Worm (Caenorhabditis elegans): ENCODE data around the gene somi-1.

somi-1 gene

ce11 chrV:13345867-13346328 lies 45.3 kb downstream of the somi-1 start, which contains the start of gene twk-43:
Gene twk-43, plus strand, starts transcription at chrV:13346278.
- TF ChIP-seq tbx-2 (tag; optimal IDR thresholded peaks at IDR 0.05) (peak; percentile 10), lin-39 (tag; optimal IDR thresholded peaks at IDR 0.05) (peak; percentile 56), vab-15 (tag; optimal IDR thresholded peaks at IDR 0.05) (peak; percentile 4), lsy-2 (tag; optimal IDR thresholded peaks at IDR 0.05) (peak in 1 of 2 experiments; percentile 2), nhr-47 (tag; optimal IDR thresholded peaks at IDR 0.05) (no peak), rnt-1 (tag; optimal IDR thresholded peaks at IDR 0.05) (peak; percentile 85), lin-14 (GFP tag; optimal IDR thresholded peaks at IDR 0.05) (peak; percentile 88), fos-1 (tag; optimal IDR thresholded peaks at IDR 0.05) (no peak), nhr-20 (tag; optimal IDR thresholded peaks at IDR 0.05) (peak; percentile 25), dsc-1 (tag; optimal IDR thresholded peaks at IDR 0.05) (peak; percentile 71), nhr-77 (tag; optimal IDR thresholded peaks at IDR 0.05) (no peak), elt-3 (tag; optimal IDR thresholded peaks at IDR 0.05) (no peak), ztf-11 (tag; optimal IDR thresholded peaks at IDR 0.05) (no peak), nhr-71 (tag; optimal IDR thresholded peaks at IDR 0.05) (peak; percentile 79), hlh-17 (GFP tag; optimal IDR thresholded peaks at IDR 0.05; ENCODE audit: borderline replicate concordance) (no peak)

DNA sequence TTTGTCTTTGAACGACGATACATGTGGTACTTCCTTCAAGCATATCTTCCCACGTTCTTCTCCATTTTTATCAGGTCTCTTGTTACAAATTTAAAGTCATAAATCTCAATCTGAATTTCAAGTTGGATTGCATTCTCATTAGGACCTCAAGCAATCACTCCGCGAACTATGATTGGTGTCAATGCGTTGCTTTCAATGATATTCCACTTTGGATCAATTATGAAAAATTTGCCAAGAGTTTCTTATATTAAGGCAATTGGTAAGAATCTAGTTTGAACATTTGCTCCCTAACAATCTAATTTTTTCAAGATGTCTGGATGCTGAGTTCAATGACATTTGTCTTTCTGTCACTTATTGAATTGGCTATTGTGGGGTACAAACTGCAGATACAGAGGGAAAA lies 49.0 kb downstream of the somi-1 start:
- TF ChIP-seq unc-130 (tag; optimal IDR thresholded peaks at IDR 0.05) (no peak), dsc-1 (tag; optimal IDR thresholded peaks at IDR 0.05) (peak; percentile 76), mab-9 (GFP tag; IDR thresholded peaks at IDR 0.05) (no peak), ceh-88 (GFP tag; IDR thresholded peaks at IDR 0.05) (no peak), fkh-8 (tag; optimal IDR thresholded peaks at IDR 0.05) (no peak), elt-3 (tag; optimal IDR thresholded peaks at IDR 0.05) (no peak)

ce11 chrV:13339633-13340290 lies 51.4 kb downstream of the somi-1 start, which contains the start of the genes str-4 and lgc-48:
Gene str-4, minus strand, starts transcription at chrV:13339733.
Gene lgc-48, plus strand, starts transcription at chrV:13340240.
- no peak for TF ChIP-seq C34B4.2 (tag; optimal IDR thresholded peaks at IDR 0.05)
- no peak for TF ChIP-seq lin-15B (tag; optimal IDR thresholded peaks at IDR 0.05)
- no peak for TF ChIP-seq C16A3.4 (tag; optimal IDR thresholded peaks at IDR 0.05)
- no peak for TF ChIP-seq sox-4 (tag; optimal IDR thresholded peaks at IDR 0.05)
- TF ChIP-seq nhr-76 (tag; optimal IDR thresholded peaks at IDR 0.05) = no peak
- TF ChIP-seq fkh-10 (GFP tag; optimal IDR thresholded peaks at IDR 0.05) = no peak
- no peak for TF ChIP-seq jun-1 (tag; optimal IDR thresholded peaks at IDR 0.05)
- TF ChIP-seq aha-1 (tag; optimal IDR thresholded peaks at IDR 0.05) = no peak
- no peak for TF ChIP-seq ceh-88 (GFP tag; IDR thresholded peaks at IDR 0.05)
- TF ChIP-seq nhr-237 (tag; optimal IDR thresholded peaks at IDR 0.05) = no peak
- TF ChIP-seq ztf-4 (tag; optimal IDR thresholded peaks at IDR 0.05) = no peak
- TF ChIP-seq ceh-8 (GFP tag; optimal IDR thresholded peaks at IDR 0.05) = no peak
- no peak for TF ChIP-seq nhr-19 (GFP tag; conservative IDR thresholded peaks at IDR 0.05)
- TF ChIP-seq egl-13 (tag; optimal IDR thresholded peaks at IDR 0.05) = no peak
- TF ChIP-seq F16B12.6 (tag; optimal IDR thresholded peaks at IDR 0.05) = no peak

DNA sequence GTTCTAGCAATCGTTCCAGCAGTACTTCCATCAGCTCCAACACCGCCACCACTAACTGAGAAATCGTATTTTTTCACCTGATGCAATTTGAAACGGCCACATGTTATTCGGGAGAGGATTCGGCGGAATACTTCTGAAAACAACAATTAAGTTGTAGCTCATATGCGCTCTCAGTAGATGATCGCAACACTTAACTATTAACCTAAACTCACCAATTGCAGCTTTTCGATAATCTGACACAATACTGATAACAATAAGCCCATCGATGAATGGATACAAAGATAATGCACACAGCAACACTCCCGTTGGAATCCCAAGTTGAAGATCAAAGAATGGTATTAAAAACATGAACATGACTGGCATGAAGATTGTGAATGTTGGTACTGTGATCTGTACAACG lies 53.2 kb downstream of the somi-1 start:
- TF ChIP-seq egl-13 (tag; optimal IDR thresholded peaks at IDR 0.05) (no peak), lsy-2 (tag; optimal IDR thresholded peaks at IDR 0.05) (no peak), Y116A8C.19 (tag; optimal IDR thresholded peaks at IDR 0.05; ENCODE audit: borderline replicate concordance) (no peak), pqm-1 (tag; optimal IDR thresholded peaks at IDR 0.05) (no peak), lin-35 (GFP tag; optimal IDR thresholded peaks at IDR 0.05) (no peak), nhr-237 (tag; optimal IDR thresholded peaks at IDR 0.05) (no peak)

Measured in whole organism, L1 larva.